Worm (Caenorhabditis elegans): Measurements from ENCODE around the gene F19B10.4.

Gene F19B10.4

ce11 chrII:3673493-3673892, 13.6 kb downstream of the F19B10.4 start, which contains the start of gene sea-1:
TSS of gene sea-1 (minus strand) at chrII:3673593.
- no peak for TF ChIP-seq attf-3 (GFP tag; conservative IDR thresholded peaks at IDR 0.05)
- TF ChIP-seq him-1 (tag; optimal IDR thresholded peaks at IDR 0.05): no peak
- no peak for TF ChIP-seq Y79H2A.3 (GFP tag; conservative IDR thresholded peaks at IDR 0.05)
- no peak for TF ChIP-seq hmg-20 (GFP tag; IDR thresholded peaks at IDR 0.05)
- no peak for TF ChIP-seq ceh-27 (GFP tag; optimal IDR thresholded peaks at IDR 0.05)
- no peak for TF ChIP-seq let-526 (GFP tag; IDR thresholded peaks at IDR 0.05)
- no peak for TF ChIP-seq B0336.3 (GFP tag; IDR thresholded peaks at IDR 0.05)

ce11 chrII:3675176-3675575, 15.3 kb downstream of the F19B10.4 start, which contains the start of gene F19B10.2:
TSS of gene F19B10.2 (plus strand) at chrII:3675476.
- no peak for TF ChIP-seq hrde-1 (tag; optimal IDR thresholded peaks at IDR 0.05; ENCODE audit: borderline replicate concordance)
- TF ChIP-seq lin-54 (GFP tag; optimal IDR thresholded peaks at IDR 0.05): no peak
- TF ChIP-seq dpl-1 (GFP tag; optimal IDR thresholded peaks at IDR 0.05): no peak
- TF ChIP-seq egrh-3 (GFP tag; IDR thresholded peaks at IDR 0.05): no peak
- TF ChIP-seq ccch-3 (GFP tag; optimal IDR thresholded peaks at IDR 0.05): no peak
- TF ChIP-seq lsy-27 (tag; optimal IDR thresholded peaks at IDR 0.05; ENCODE audit: borderline replicate concordance, insufficient read depth): no peak

ce11 chrII:3678978-3679377, 19.1 kb downstream of the F19B10.4 start:
- TF ChIP-seq egrh-3 (GFP tag; IDR thresholded peaks at IDR 0.05) (no peak), nfya-2 (GFP tag; IDR thresholded peaks at IDR 0.05) (no peak), ztf-26 (tag; optimal IDR thresholded peaks at IDR 0.05) (no peak), F57A8.1 (GFP tag; optimal IDR thresholded peaks at IDR 0.05) (no peak), nhr-90 (tag; optimal IDR thresholded peaks at IDR 0.05) (no peak), C06A6.2 (GFP tag; conservative IDR thresholded peaks at IDR 0.05) (no peak), Y53F4B.3 (GFP tag; IDR thresholded peaks at IDR 0.05) (no peak), ets-4 (GFP tag; optimal IDR thresholded peaks at IDR 0.05) (no peak), snpc-4 (GFP tag; optimal IDR thresholded peaks at IDR 0.05) (no peak), snpc-4 (tag; optimal IDR thresholded peaks at IDR 0.05) (no peak), mes-4 (tag; optimal IDR thresholded peaks at IDR 0.05) (no peak), lir-1 (GFP tag; conservative IDR thresholded peaks at IDR 0.05) (no peak), madf-6 (GFP tag; IDR thresholded peaks at IDR 0.05) (no peak)

ce11 chrII:3680366-3680765, 20.5 kb downstream of the F19B10.4 start:
- TF ChIP-seq him-1 (tag; optimal IDR thresholded peaks at IDR 0.05) (no peak), efl-1 (GFP tag; optimal IDR thresholded peaks at IDR 0.05) (peak; percentile 75), nfya-1 (tag; optimal IDR thresholded peaks at IDR 0.05; ENCODE audit: borderline replicate concordance, insufficient read depth) (no peak), dpl-1 (GFP tag; optimal IDR thresholded peaks at IDR 0.05) (peak; percentile 34), madf-6 (GFP tag; IDR thresholded peaks at IDR 0.05) (peak; percentile 86), egrh-3 (GFP tag; IDR thresholded peaks at IDR 0.05) (no peak), dox-1 (GFP tag; IDR thresholded peaks at IDR 0.05) (no peak), unc-62 (GFP tag; optimal IDR thresholded peaks at IDR 0.05) (no peak), rpc-1 (optimal IDR thresholded peaks at IDR 0.05) (no peak), rpc-1 (tag; optimal IDR thresholded peaks at IDR 0.05) (no peak), atf-7 (tag; optimal IDR thresholded peaks at IDR 0.05) (no peak), Y67H2A.10 (GFP tag; conservative IDR thresholded peaks at IDR 0.05) (no peak), pbrm-1 (GFP tag; IDR thresholded peaks at IDR 0.05) (no peak), rcor-1 (GFP tag; IDR thresholded peaks at IDR 0.05) (no peak), hlh-12 (tag; optimal IDR thresholded peaks at IDR 0.05) (no peak), xnd-1 (tag; optimal IDR thresholded peaks at IDR 0.05) (peak; percentile 34), hmg-1.2 (GFP tag; IDR thresholded peaks at IDR 0.05) (peak; percentile 10; the same call in 1 of the 2 replicates), ceh-27 (GFP tag; optimal IDR thresholded peaks at IDR 0.05) (no peak), madf-8 (GFP tag; conservative IDR thresholded peaks at IDR 0.05) (peak; percentile 70)
